Worm (Caenorhabditis elegans) whole organism, late embryonic: ENCODE results near the gene F41H10.5.
"Not testable (repeated sequence)": the region's sequence is repeated elsewhere in the genome, so short reads cannot be mapped to it uniquely, and the experiment has no call there.

Source experiments
- C08G9.2 ChIP-seq: sonication (generic microtip); optimal IDR thresholded peaks from 2 replicates; lab custom pipeline; 2016; ENCODE audit warnings: mild to moderate bottlenecking, missing genetic modification characterization, moderate library complexity, missing compliant biosample characterization
- K02D7.2 ChIP-seq: sonication (generic microtip); optimal IDR thresholded peaks from 2 replicates; lab custom pipeline; 2017; ENCODE audit warnings: mild to moderate bottlenecking, missing genetic modification characterization, missing compliant biosample characterization
- ahr-1 ChIP-seq: sonication (generic microtip); optimal IDR thresholded peaks from 2 replicates; lab custom pipeline; 2016; ENCODE audit warnings: missing genetic modification characterization, missing compliant biosample characterization
- ama-1 ChIP-seq: fragments of 150-350 bp; optimal IDR thresholded peaks from 2 replicates; lab custom pipeline; 2014
- ceh-18 ChIP-seq: sonication (generic microtip); optimal IDR thresholded peaks from 2 replicates; lab custom pipeline; 2016; ENCODE audit warnings: missing genetic modification characterization, missing compliant biosample characterization
- ceh-19 ChIP-seq: fragments of 200-800 bp; sonication (Bioruptor generic); optimal IDR thresholded peaks from 2 replicates; lab custom pipeline; 2018; ENCODE audit warnings: mild to moderate bottlenecking, missing genetic modification characterization, missing compliant biosample characterization
- ceh-24 ChIP-seq: sonication (generic microtip); optimal IDR thresholded peaks from 2 replicates; lab custom pipeline; 2016; ENCODE audit warnings: mild to moderate bottlenecking, missing genetic modification characterization, missing compliant biosample characterization
- ceh-30 ChIP-seq: fragments of 150-350 bp; optimal IDR thresholded peaks from 2 replicates; lab custom pipeline; 2014; ENCODE audit warnings: missing biosample characterization, missing genetic modification characterization
- ceh-31 ChIP-seq: sonication (generic microtip); optimal IDR thresholded peaks from 2 replicates; lab custom pipeline; 2016; ENCODE audit warnings: missing genetic modification characterization, missing compliant biosample characterization
- ceh-34 ChIP-seq: sonication (generic microtip); optimal IDR thresholded peaks from 2 replicates; lab custom pipeline; 2016; ENCODE audit warnings: mild to moderate bottlenecking, missing genetic modification characterization, missing compliant biosample characterization
- ceh-45 ChIP-seq: fragments of 200-800 bp; sonication (Bioruptor generic); IDR thresholded peaks from 2 replicates; pipeline ENCODE4 v1.3.6; 2022; ENCODE audit warnings: missing genetic modification reagents, missing genetic modification characterization, missing compliant biosample characterization
- ceh-48 ChIP-seq: sonication (generic microtip); optimal IDR thresholded peaks from 2 replicates; lab custom pipeline; 2016; ENCODE audit warnings: missing genetic modification characterization, inconsistent platforms, missing compliant biosample characterization
- dmd-4 ChIP-seq: sonication (generic microtip); optimal IDR thresholded peaks from 2 replicates; lab custom pipeline; 2016; ENCODE audit warnings: borderline replicate concordance, missing genetic modification characterization, missing compliant biosample characterization
- elt-2 ChIP-seq: sonication (generic microtip); optimal IDR thresholded peaks from 2 replicates; lab custom pipeline; 2016; ENCODE audit warnings: missing genetic modification reagents, missing genetic modification characterization, missing compliant biosample characterization
- fkh-10 ChIP-seq: fragments of 150-350 bp; optimal IDR thresholded peaks from 2 replicates; lab custom pipeline; 2014; ENCODE audit warnings: missing biosample characterization, missing genetic modification reagents, missing genetic modification characterization
- gmeb-2 ChIP-seq: sonication (generic microtip); optimal IDR thresholded peaks from 2 replicates; lab custom pipeline; 2016; ENCODE audit warnings: missing genetic modification characterization, inconsistent platforms, missing compliant biosample characterization
- hlh-13 ChIP-seq: fragments of 200-800 bp; sonication (Bioruptor generic); optimal IDR thresholded peaks from 2 replicates; lab custom pipeline; 2018; ENCODE audit warnings: mild to moderate bottlenecking, missing genetic modification characterization, missing compliant biosample characterization
- hlh-15 ChIP-seq: sonication (generic microtip); optimal IDR thresholded peaks from 2 replicates; lab custom pipeline; 2016; ENCODE audit warnings: missing genetic modification characterization, missing compliant biosample characterization
- hlh-30 ChIP-seq: sonication (generic microtip); optimal IDR thresholded peaks from 2 replicates; lab custom pipeline; 2017; ENCODE audit warnings: antibody characterized with exemption, missing genetic modification characterization, missing compliant biosample characterization; ENCODE audit not compliant: insufficient read depth
- lim-6 ChIP-seq: sonication (generic microtip); optimal IDR thresholded peaks from 2 replicates; lab custom pipeline; 2016; ENCODE audit warnings: missing genetic modification characterization, missing compliant biosample characterization
- lin-11 ChIP-seq: fragments of 200-800 bp; sonication (Bioruptor generic); optimal IDR thresholded peaks from 2 replicates; lab custom pipeline; 2018; ENCODE audit warnings: mild to moderate bottlenecking, missing genetic modification characterization, missing compliant biosample characterization
- madf-2 ChIP-seq: sonication (generic microtip); optimal IDR thresholded peaks from 2 replicates; lab custom pipeline; 2017; ENCODE audit warnings: missing genetic modification characterization, missing compliant biosample characterization
- nfya-1 ChIP-seq: sonication (generic microtip); optimal IDR thresholded peaks from 2 replicates; lab custom pipeline; 2017; ENCODE audit warnings: missing genetic modification characterization, mild to moderate bottlenecking, missing compliant biosample characterization, antibody characterized with exemption, moderate library complexity
- nhr-11 ChIP-seq: fragments of 150-350 bp; optimal IDR thresholded peaks from 2 replicates; lab custom pipeline; 2014; ENCODE audit warnings: missing biosample characterization, missing genetic modification characterization
- nhr-232 ChIP-seq: sonication (generic microtip); optimal IDR thresholded peaks from 2 replicates; lab custom pipeline; 2016; ENCODE audit warnings: missing genetic modification characterization, missing compliant biosample characterization
- odd-2 ChIP-seq: sonication (generic microtip); optimal IDR thresholded peaks from 2 replicates; lab custom pipeline; 2017; ENCODE audit warnings: antibody characterized with exemption, mild to moderate bottlenecking, missing genetic modification characterization, missing compliant biosample characterization
- pag-3 ChIP-seq: sonication (generic microtip); optimal IDR thresholded peaks from 2 replicates; lab custom pipeline; 2016; ENCODE audit warnings: missing compliant biosample characterization, missing genetic modification characterization, borderline replicate concordance
- pat-9 ChIP-seq: fragments of 200-800 bp; sonication (Bioruptor generic); optimal IDR thresholded peaks from 2 replicates; lab custom pipeline; 2018; ENCODE audit warnings: mild to moderate bottlenecking, missing genetic modification characterization, moderate library complexity, missing compliant biosample characterization
- pax-1 ChIP-seq: fragments of 150-350 bp; optimal IDR thresholded peaks from 2 replicates; lab custom pipeline; 2014; ENCODE audit warnings: missing biosample characterization, missing genetic modification characterization
- pqm-1 ChIP-seq: sonication (generic microtip); optimal IDR thresholded peaks from 2 replicates; lab custom pipeline; 2016; ENCODE audit warnings: missing genetic modification characterization, missing compliant biosample characterization
- rnt-1 ChIP-seq: sonication (generic microtip); optimal IDR thresholded peaks from 2 replicates; lab custom pipeline; 2016; ENCODE audit warnings: missing genetic modification characterization, missing compliant biosample characterization
- unc-55 ChIP-seq: sonication (generic microtip); optimal IDR thresholded peaks from 2 replicates; lab custom pipeline; 2017; ENCODE audit warnings: missing biosample characterization, missing genetic modification reagents, missing genetic modification characterization
- zip-5 ChIP-seq: sonication (generic microtip); optimal IDR thresholded peaks from 2 replicates; lab custom pipeline; 2016; ENCODE audit warnings: missing genetic modification characterization, missing compliant biosample characterization

The F41H10.5 gene

ce11 chrIV:5360533-5360932, at the start of gene F41H10.5:
F41H10.5 (plus strand) TSS chrIV:5360907.
- TF ChIP-seq hlh-30 (tag; lab: Kevin White, UChicago): no peak
- peak; percentile 75 for TF ChIP-seq nfya-1 (tag; lab: Kevin White, UChicago)

- not testable (repeated sequence) for TF ChIP-seq gmeb-2, rnt-1, ceh-34 (tag; lab: Kevin White, UChicago)
Observed at ce11 chrIV:5313011-5313410, 47.7 kb upstream of the F41H10.5 start, which contains the start of the genes msp-59 and ZK354.2. msp-59 (minus strand) TSS chrIV:5313111. ZK354.2 (plus strand) TSS chrIV:5313405.

ce11 chrIV:5316223-5316622, 44.5 kb upstream of the F41H10.5 start, which contains the start of gene msp-65:
msp-65 (plus strand) TSS chrIV:5316523.
- not testable (repeated sequence) for TF ChIP-seq K02D7.2; dmd-4 (tag; lab: Kevin White, UChicago); pag-3 (tag; lab: Kevin White, UChicago)

DNA sequence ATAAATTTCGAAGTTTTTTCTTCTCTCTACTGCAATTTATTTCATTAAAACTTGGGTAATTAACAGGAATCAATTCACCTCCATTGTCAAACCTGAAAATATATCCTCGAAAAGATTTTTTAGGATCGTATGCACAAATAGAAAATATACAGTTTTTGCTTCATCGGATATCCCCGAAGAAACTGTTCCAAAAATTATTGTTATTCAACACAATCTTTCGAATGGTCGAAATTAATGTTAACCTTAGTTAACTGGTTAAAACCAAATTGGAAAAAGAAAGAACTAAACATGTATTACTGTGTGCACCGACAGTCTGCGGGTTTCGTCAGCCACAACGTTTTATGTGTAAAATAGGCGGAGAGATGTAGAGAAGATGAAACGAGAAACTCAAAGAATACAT, 43.6 kb upstream of the F41H10.5 start:
- no peak for TF ChIP-seq madf-2 (tag; lab: Kevin White, UChicago)
- no peak for TF ChIP-seq pqm-1 (tag; lab: Kevin White, UChicago)
- TF ChIP-seq odd-2 (tag; lab: Kevin White, UChicago): no peak
- no peak for TF ChIP-seq fkh-10 (GFP tag; lab: Kevin White, UChicago)
- TF ChIP-seq, all 69 proteins: peak for 0

ce11 chrIV:5318835-5319303, 41.8 kb upstream of the F41H10.5 start, which contains the start of gene slc-46A:
slc-46A (plus strand) TSS chrIV:5319253.
- TF ChIP-seq ceh-48 (tag; lab: Kevin White, UChicago) (no peak), pax-1 (no peak), ceh-18 (no peak), lin-11 (no peak), madf-2 (tag; lab: Kevin White, UChicago) (no peak), ceh-24 (tag; lab: Kevin White, UChicago) (no peak), unc-55 (GFP tag; lab: Kevin White, UChicago) (no peak), ceh-31 (no peak), lim-6 (no peak), nfya-1 (tag; lab: Kevin White, UChicago) (no peak), dmd-4 (tag; lab: Kevin White, UChicago) (no peak), elt-2 (no peak), ama-1 (lab: Kevin White, UChicago) (no peak), hlh-13 (GFP tag; lab: Kevin White, UChicago) (no peak)
- TF ChIP-seq, all 69 proteins: peak for 0

ce11 chrIV:5326144-5326543, 34.6 kb upstream of the F41H10.5 start, which contains the start of gene Y4C6B.4:
Y4C6B.4 (plus strand) TSS chrIV:5326444.
- TF ChIP-seq ceh-19 (GFP tag; lab: Kevin White, UChicago) (no peak), pat-9 (tag; lab: Kevin White, UChicago) (no peak), ceh-45 (GFP tag; lab: Robert Waterston, UW) (no peak), zip-5 (no peak), nfya-1 (tag; lab: Kevin White, UChicago) (no peak), hlh-15 (no peak), nhr-232 (no peak), ceh-30 (tag; lab: Kevin White, UChicago) (no peak), C08G9.2 (tag; lab: Kevin White, UChicago) (no peak), ahr-1 (tag; lab: Kevin White, UChicago) (no peak), nhr-11 (tag; lab: Kevin White, UChicago) (no peak)
